Fruit fly (Drosophila melanogaster) whole organism, wandering third instar larva: ENCODE data around the gene mre11.

Experiments
- Hr78 ChIP-seq: fragments of >200 bp; optimal IDR thresholded peaks from 2 replicates; lab custom pipeline; 2017; ENCODE audit warnings: missing biosample characterization, missing genetic modification characterization
- Myc ChIP-seq: fragments of >200 bp; optimal IDR thresholded peaks from 2 replicates; lab custom pipeline; 2017
- Sp1 ChIP-seq: fragments of 200-800 bp; sonication (Bioruptor generic); optimal IDR thresholded peaks from 3 replicates; lab custom pipeline; 2019; ENCODE audit warnings: missing biosample characterization, mild to moderate bottlenecking, missing genetic modification characterization, moderate library complexity
- dmrt93B ChIP-seq: fragments of 200-800 bp; sonication (Bioruptor generic); optimal IDR thresholded peaks from 2 replicates; lab custom pipeline; 2018; ENCODE audit warnings: missing biosample characterization, mild to moderate bottlenecking, missing genetic modification characterization
- foxo ChIP-seq, 2 experiments: fragments of 200-800 bp; sonication (Bioruptor generic); optimal IDR thresholded peaks; 2 replicates in 1 of 2; 3 replicates in 1 of 2; lab custom pipeline; 2016 to 2017; ENCODE audit warnings: missing biosample characterization in 2 of 2, missing genetic modification characterization in 2 of 2
- sv ChIP-seq: fragments of 200-800 bp; sonication (Bioruptor generic); optimal IDR thresholded peaks from 3 replicates; lab custom pipeline; 2016; ENCODE audit warnings: missing biosample characterization, missing genetic modification characterization
- woc ChIP-seq: sonication (Bioruptor generic); optimal IDR thresholded peaks from 2 replicates; lab custom pipeline; 2016; ENCODE audit warnings: missing biosample characterization, mild to moderate bottlenecking, missing genetic modification characterization

dm6 chr2L:11247730-11248129, 34.2 kb upstream of the mre11 start:
- no peak for TF ChIP-seq sv
- TF ChIP-seq Sp1, result no peak
- no peak for TF ChIP-seq woc (GFP tag; lab: Kevin White, UChicago)
- TF ChIP-seq Hr78 (GFP tag; lab: Kevin White, UChicago), result no peak
- TF ChIP-seq foxo (GFP tag; optimal IDR thresholded peaks at IDR 0.05; lab: Kevin White, UChicago), result no peak
- TF ChIP-seq Myc (lab: Kevin White, UChicago), result no peak
- TF ChIP-seq dmrt93B, result no peak
